Worm (Caenorhabditis elegans) whole organism, early embryonic: Measurements from ENCODE around the gene T23F11.4.

Experiments used
- B0310.2 ChIP-seq: sonication (generic microtip); optimal IDR thresholded peaks from 2 replicates; lab custom pipeline; 2016; ENCODE audit warnings: mild to moderate bottlenecking, missing genetic modification characterization, missing compliant biosample characterization
- F13C5.2 ChIP-seq: sonication (generic microtip); optimal IDR thresholded peaks from 2 replicates; lab custom pipeline; 2017; ENCODE audit warnings: mild to moderate bottlenecking, missing genetic modification characterization, inconsistent platforms, missing compliant biosample characterization
- aly-1 ChIP-seq: sonication (generic microtip); optimal IDR thresholded peaks from 2 replicates; lab custom pipeline; 2016; ENCODE audit warnings: missing genetic modification characterization, missing compliant biosample characterization
- ama-1 ChIP-seq: fragments of 150-350 bp; optimal IDR thresholded peaks from 2 replicates; lab custom pipeline; 2014
- ceh-13 ChIP-seq: fragments of 200-800 bp; sonication (Bioruptor generic); optimal IDR thresholded peaks from 2 replicates; lab custom pipeline; 2018; ENCODE audit warnings: mild to moderate bottlenecking, missing genetic modification characterization, missing compliant biosample characterization
- ceh-36 ChIP-seq: sonication (generic microtip); optimal IDR thresholded peaks from 2 replicates; lab custom pipeline; 2016; ENCODE audit warnings: missing genetic modification characterization, inconsistent platforms, missing compliant biosample characterization
- ets-7 ChIP-seq: sonication (generic microtip); optimal IDR thresholded peaks from 2 replicates; lab custom pipeline; 2016; ENCODE audit warnings: missing genotype, missing genetic modification characterization, missing compliant biosample characterization
- flt-1 ChIP-seq: fragments of 200-800 bp; sonication (Bioruptor generic); IDR thresholded peaks from 2 replicates; pipeline ENCODE4 v1.3.6; 2022; ENCODE audit warnings: missing genetic modification characterization, missing compliant biosample characterization
- hmbx-1 ChIP-seq: sonication (generic microtip); optimal IDR thresholded peaks from 2 replicates; lab custom pipeline; 2016; ENCODE audit warnings: mild to moderate bottlenecking, missing genetic modification characterization, missing compliant biosample characterization
- hmg-4 ChIP-seq: fragments of 200-800 bp; sonication (Bioruptor generic); optimal IDR thresholded peaks from 2 replicates; lab custom pipeline; 2018; ENCODE audit warnings: mild to moderate bottlenecking, missing genetic modification characterization, missing compliant biosample characterization
- hnd-1 ChIP-seq: sonication (generic microtip); optimal IDR thresholded peaks from 2 replicates; lab custom pipeline; 2016; ENCODE audit warnings: missing genetic modification characterization, missing compliant biosample characterization
- pes-1 ChIP-seq: fragments of 200-800 bp; sonication (Bioruptor generic); IDR thresholded peaks from 2 replicates; pipeline ENCODE4 v1.3.6; 2022; ENCODE audit warnings: missing genetic modification reagents, missing genetic modification characterization, missing compliant biosample characterization
- scrt-1 ChIP-seq: fragments of 200-800 bp; sonication (Bioruptor generic); IDR thresholded peaks from 2 replicates; pipeline ENCODE4 v1.3.6; 2022; ENCODE audit warnings: missing genetic modification characterization, missing compliant biosample characterization
- sea-1 ChIP-seq: fragments of 200-800 bp; sonication (Bioruptor generic); conservative IDR thresholded peaks from 2 replicates; pipeline ENCODE4 v1.3.6; 2022; ENCODE audit warnings: missing genetic modification characterization, missing compliant biosample characterization
- tbx-11 ChIP-seq: fragments of 200-800 bp; sonication (Bioruptor generic); IDR thresholded peaks from 2 replicates; pipeline ENCODE4 v1.3.6; 2022; ENCODE audit warnings: missing genetic modification characterization, missing compliant biosample characterization
- tbx-37 ChIP-seq: fragments of 200-800 bp; sonication (Bioruptor generic); conservative IDR thresholded peaks from 2 replicates; pipeline ENCODE4 v1.3.6; 2022; ENCODE audit warnings: missing genetic modification reagents, missing genetic modification characterization, missing compliant biosample characterization
- tra-4 ChIP-seq: sonication (generic microtip); optimal IDR thresholded peaks from 2 replicates; lab custom pipeline; 2017; ENCODE audit warnings: missing genetic modification characterization, missing compliant biosample characterization

T23F11.4 gene

ce11 chrIII:4653912-4654311 lies 11.3 kb downstream of the T23F11.4 start:
- TF ChIP-seq scrt-1 (GFP tag; lab: Robert Waterston, UW) (no peak), tbx-37 (no peak), tra-4 (tag; lab: Kevin White, UChicago) (no peak), ama-1 (lab: Kevin White, UChicago) (no peak), tbx-11 (GFP tag; lab: Robert Waterston, UW) (no peak), hmg-4 (no peak), aly-1 (no peak), ceh-36 (tag; lab: Kevin White, UChicago) (no peak), hmbx-1 (no peak)

DNA sequence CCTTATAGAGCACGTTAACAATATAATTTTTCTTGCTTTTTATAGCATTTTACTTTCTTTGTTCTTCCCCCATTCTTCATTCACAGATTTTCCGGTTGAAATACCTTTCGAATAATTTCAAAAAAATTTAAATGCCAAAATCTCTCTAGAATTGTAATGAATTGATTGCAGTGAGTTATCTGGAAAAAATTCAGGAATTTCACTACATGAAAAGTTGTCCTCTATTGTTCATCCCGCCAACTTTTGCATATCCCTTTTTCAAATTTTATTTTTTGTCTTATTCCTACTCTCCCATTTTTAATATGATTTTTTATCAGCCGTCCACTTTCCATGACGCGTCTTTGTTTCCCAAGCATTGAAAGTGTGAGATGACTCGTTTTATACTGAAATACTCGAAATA lies 11.8 kb downstream of the T23F11.4 start:
- TF ChIP-seq hmbx-1 (no peak), tbx-11 (GFP tag; lab: Robert Waterston, UW) (no peak), sea-1 (GFP tag; lab: Robert Waterston, UW) (no peak), tbx-37 (no peak), flt-1 (no peak), aly-1 (no peak), ama-1 (lab: Kevin White, UChicago) (no peak), hnd-1 (no peak), tra-4 (tag; lab: Kevin White, UChicago) (no peak)

DNA sequence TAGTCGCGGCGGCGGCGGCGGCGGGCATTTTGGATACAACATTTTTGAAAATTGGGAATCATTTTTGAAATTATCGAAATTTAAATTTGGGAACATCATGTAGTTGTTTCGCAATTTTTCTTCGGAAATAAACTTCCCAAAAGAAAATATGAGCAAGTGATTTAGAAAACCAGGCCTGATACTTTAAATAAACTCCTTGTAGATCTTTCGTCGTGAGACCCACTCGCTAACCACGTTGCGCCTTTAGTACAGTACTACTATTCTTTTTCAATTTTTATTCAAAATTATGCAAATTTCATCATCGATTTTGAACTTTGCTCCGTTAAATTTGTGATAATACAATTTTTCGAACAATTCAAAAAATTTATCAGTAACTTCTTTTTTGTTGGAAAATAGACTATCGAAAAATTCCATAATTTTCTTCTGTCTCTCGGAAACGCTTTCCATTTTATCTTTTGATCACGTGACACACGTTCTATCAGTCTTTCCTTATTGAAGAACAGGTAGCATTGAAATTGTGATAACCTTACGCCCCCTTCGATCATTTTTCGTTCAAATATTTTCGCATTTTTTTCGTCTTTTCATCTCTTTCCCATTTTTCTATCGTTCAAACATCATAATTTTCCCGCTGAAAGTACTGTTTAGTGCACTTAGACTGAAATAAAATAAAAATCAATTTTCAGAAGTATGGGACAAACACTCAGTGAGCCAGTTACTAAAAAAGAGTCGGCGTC lies 15.2 kb downstream of the T23F11.4 start, which contains the start of gene ppm-2:
TSS of gene ppm-2 (plus strand) at position 684 of the 734 bp plus-strand sequence.
- TF ChIP-seq hnd-1 (no peak), scrt-1 (GFP tag; lab: Robert Waterston, UW) (no peak), B0310.2 (no peak), ceh-36 (tag; lab: Kevin White, UChicago) (no peak), ceh-13 (no peak), hmbx-1 (no peak), tbx-11 (GFP tag; lab: Robert Waterston, UW) (no peak), ama-1 (lab: Kevin White, UChicago) (no peak), flt-1 (no peak), hmg-4 (no peak), pes-1 (GFP tag; lab: Robert Waterston, UW) (no peak)

DNA sequence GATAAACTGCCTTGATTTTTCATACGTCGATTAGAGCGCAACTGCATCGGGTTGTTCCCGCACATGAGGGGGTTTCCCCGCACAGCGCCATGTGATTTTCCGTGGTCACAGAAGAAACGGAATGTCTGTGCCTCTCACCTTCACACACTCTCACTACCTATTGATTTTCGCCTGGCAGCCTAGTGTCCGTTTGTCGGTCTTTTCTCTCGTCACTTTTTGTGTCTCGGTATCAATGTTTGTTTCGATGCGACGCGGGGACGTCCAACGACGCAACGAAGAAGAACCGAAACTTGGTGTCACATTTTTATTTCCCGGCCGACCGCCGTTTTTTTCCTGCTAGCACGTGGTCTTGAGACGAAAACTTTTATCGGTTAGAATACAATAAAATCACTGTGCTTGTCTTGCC lies 15.8 kb downstream of the T23F11.4 start:
- 0 out of 2 replicates have a peak, but pooled peaks have one; percentile 4 for TF ChIP-seq flt-1
- TF ChIP-seq scrt-1 (GFP tag; lab: Robert Waterston, UW): no peak
- TF ChIP-seq F13C5.2 (tag; lab: Kevin White, UChicago): peak; percentile 63
- TF ChIP-seq hmg-4: peak; percentile 57
- no peak for TF ChIP-seq ceh-13

DNA sequence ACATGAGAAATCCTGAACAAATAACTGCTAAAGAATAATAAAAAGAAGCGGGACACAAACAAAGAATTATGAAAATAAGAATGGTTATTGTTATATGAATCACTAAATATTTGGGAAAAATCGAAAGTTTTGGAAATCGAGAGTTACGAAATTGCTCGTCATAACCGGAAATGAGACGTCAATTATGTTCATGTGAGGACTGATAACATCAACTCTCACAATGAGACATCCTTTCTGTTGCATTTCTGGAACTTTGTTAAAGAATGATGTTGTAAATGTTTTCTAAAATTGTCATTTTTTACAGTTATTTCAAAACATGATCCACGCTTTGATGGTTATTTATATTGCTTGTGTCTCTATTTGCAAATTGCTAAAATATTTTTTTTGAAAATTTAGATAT lies 17.3 kb downstream of the T23F11.4 start, which contains the start of gene T23F11.6:
TSS of gene T23F11.6 (minus strand) at position 45 of the 400 bp plus-strand sequence.
- TF ChIP-seq B0310.2 (no peak), scrt-1 (GFP tag; lab: Robert Waterston, UW) (no peak), hnd-1 (no peak), tbx-11 (GFP tag; lab: Robert Waterston, UW) (no peak), hmbx-1 (no peak), ets-7 (tag; lab: Kevin White, UChicago) (no peak), flt-1 (no peak), ceh-13 (no peak), hmg-4 (no peak), tra-4 (tag; lab: Kevin White, UChicago) (no peak), ceh-36 (tag; lab: Kevin White, UChicago) (no peak), F13C5.2 (tag; lab: Kevin White, UChicago) (no peak)

DNA sequence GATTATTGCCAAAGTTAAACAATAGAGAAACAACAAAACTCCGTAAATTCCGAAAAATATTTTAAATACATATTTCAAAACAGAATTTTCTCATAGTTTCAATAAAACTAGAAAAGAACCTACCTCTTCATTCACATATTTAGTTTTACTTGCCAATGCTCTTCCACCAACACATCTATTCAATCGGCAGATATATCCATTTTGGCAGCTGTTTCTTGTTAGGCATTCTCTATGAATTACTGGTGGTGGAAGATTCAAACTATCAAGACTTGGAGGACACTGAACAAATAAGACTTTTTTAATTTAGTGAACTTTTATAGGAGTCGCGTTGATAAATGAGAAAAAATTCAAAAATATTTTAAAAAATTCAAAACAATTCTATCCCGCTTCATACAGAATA lies 17.8 kb downstream of the T23F11.4 start:
- TF ChIP-seq flt-1 (no peak), hmbx-1 (no peak), hnd-1 (no peak), sea-1 (GFP tag; lab: Robert Waterston, UW) (no peak), pes-1 (GFP tag; lab: Robert Waterston, UW) (no peak), B0310.2 (no peak), tra-4 (tag; lab: Kevin White, UChicago) (no peak), ceh-13 (no peak), ceh-36 (tag; lab: Kevin White, UChicago) (no peak), tbx-11 (GFP tag; lab: Robert Waterston, UW) (no peak), ets-7 (tag; lab: Kevin White, UChicago) (no peak), hmg-4 (no peak), tbx-37 (no peak), F13C5.2 (tag; lab: Kevin White, UChicago) (no peak)

- TF ChIP-seq scrt-1 (GFP tag; lab: Robert Waterston, UW) (no peak), flt-1 (no peak), B0310.2 (no peak)
These were observed 18.9 kb downstream of the T23F11.4 start, which contains the start of gene pqn-29 for ce11 chrIII:4646246-4646645. Gene pqn-29 (minus strand): TSS chrIII:4646346.

DNA sequence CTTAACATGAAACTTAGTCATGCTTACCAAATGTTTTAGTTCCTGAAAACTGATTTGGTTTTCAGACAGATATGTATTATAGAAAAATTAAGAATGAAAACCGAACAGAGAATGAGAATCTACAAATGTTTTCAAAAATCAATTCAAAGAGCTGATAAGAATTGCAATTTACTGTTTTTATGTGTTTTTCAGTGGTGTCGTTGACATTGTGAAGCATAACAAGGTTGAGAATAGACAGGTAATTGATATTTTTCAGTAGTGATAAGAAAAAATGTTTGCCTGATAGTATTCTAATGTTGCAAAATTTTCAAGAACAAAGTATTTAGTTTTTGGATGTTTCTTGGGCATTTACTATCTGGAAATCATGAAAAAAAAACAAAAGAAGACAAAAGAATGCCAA lies 21.9 kb downstream of the T23F11.4 start, which contains the start of gene pfas-1:
TSS of gene pfas-1 (minus strand) at position 49 of the 400 bp plus-strand sequence.
- no peak for TF ChIP-seq ceh-13
- TF ChIP-seq F13C5.2 (tag; lab: Kevin White, UChicago): no peak
- TF ChIP-seq sea-1 (GFP tag; lab: Robert Waterston, UW): no peak
- no peak for TF ChIP-seq ets-7 (tag; lab: Kevin White, UChicago)
- no peak for TF ChIP-seq hnd-1
- TF ChIP-seq hmbx-1: no peak

DNA sequence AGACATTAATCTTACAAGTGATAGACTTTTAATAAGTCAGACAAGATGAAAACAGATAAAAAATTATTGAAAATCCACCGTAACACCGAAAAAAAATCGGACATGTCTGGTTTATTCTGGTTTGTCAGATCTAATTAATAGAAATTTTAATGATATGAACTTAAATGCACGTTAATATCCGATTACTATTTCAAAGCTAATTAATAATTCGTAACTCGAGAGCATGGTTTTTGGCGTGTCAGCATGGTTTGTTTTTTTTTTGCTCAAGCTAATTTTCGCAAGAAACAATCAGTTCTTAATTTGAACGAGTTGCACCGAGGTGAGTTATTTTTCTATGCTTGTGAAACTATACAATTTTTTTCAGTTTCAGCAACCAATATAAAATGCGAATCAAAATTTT lies 30.2 kb downstream of the T23F11.4 start, which contains the start of gene clec-153:
TSS of gene clec-153 (plus strand) at position 301 of the 400 bp plus-strand sequence.
- TF ChIP-seq tbx-11 (GFP tag; lab: Robert Waterston, UW) (no peak), ceh-36 (tag; lab: Kevin White, UChicago) (no peak), B0310.2 (no peak), sea-1 (GFP tag; lab: Robert Waterston, UW) (no peak), tra-4 (tag; lab: Kevin White, UChicago) (no peak), hnd-1 (no peak), flt-1 (no peak), aly-1 (no peak), pes-1 (GFP tag; lab: Robert Waterston, UW) (no peak), hmbx-1 (no peak), ceh-13 (no peak), scrt-1 (GFP tag; lab: Robert Waterston, UW) (no peak), tbx-37 (no peak), ets-7 (tag; lab: Kevin White, UChicago) (no peak), ama-1 (lab: Kevin White, UChicago) (no peak), F13C5.2 (tag; lab: Kevin White, UChicago) (no peak), hmg-4 (no peak)
